Worm (Caenorhabditis elegans) whole organism, early embryonic: ENCODE results near the gene nas-21.
"Not testable (repeated sequence)": the region's sequence is repeated elsewhere in the genome, so short reads cannot be mapped to it uniquely, and the experiment has no call there.

Experiments
- B0310.2 ChIP-seq: sonication (generic microtip); optimal IDR thresholded peaks from 2 replicates; lab custom pipeline; 2016; ENCODE audit warnings: mild to moderate bottlenecking, missing genetic modification characterization, missing compliant biosample characterization
- F13C5.2 ChIP-seq: sonication (generic microtip); optimal IDR thresholded peaks from 2 replicates; lab custom pipeline; 2017; ENCODE audit warnings: mild to moderate bottlenecking, missing genetic modification characterization, inconsistent platforms, missing compliant biosample characterization
- aly-1 ChIP-seq: sonication (generic microtip); optimal IDR thresholded peaks from 2 replicates; lab custom pipeline; 2016; ENCODE audit warnings: missing genetic modification characterization, missing compliant biosample characterization
- ama-1 ChIP-seq: fragments of 150-350 bp; optimal IDR thresholded peaks from 2 replicates; lab custom pipeline; 2014
- ceh-13 ChIP-seq: fragments of 200-800 bp; sonication (Bioruptor generic); optimal IDR thresholded peaks from 2 replicates; lab custom pipeline; 2018; ENCODE audit warnings: mild to moderate bottlenecking, missing genetic modification characterization, missing compliant biosample characterization
- ceh-36 ChIP-seq: sonication (generic microtip); optimal IDR thresholded peaks from 2 replicates; lab custom pipeline; 2016; ENCODE audit warnings: missing genetic modification characterization, inconsistent platforms, missing compliant biosample characterization
- ets-7 ChIP-seq: sonication (generic microtip); optimal IDR thresholded peaks from 2 replicates; lab custom pipeline; 2016; ENCODE audit warnings: missing genotype, missing genetic modification characterization, missing compliant biosample characterization
- flt-1 ChIP-seq: fragments of 200-800 bp; sonication (Bioruptor generic); IDR thresholded peaks from 2 replicates; pipeline ENCODE4 v1.3.6; 2022; ENCODE audit warnings: missing genetic modification characterization, missing compliant biosample characterization
- hmbx-1 ChIP-seq: sonication (generic microtip); optimal IDR thresholded peaks from 2 replicates; lab custom pipeline; 2016; ENCODE audit warnings: mild to moderate bottlenecking, missing genetic modification characterization, missing compliant biosample characterization
- hmg-4 ChIP-seq: fragments of 200-800 bp; sonication (Bioruptor generic); optimal IDR thresholded peaks from 2 replicates; lab custom pipeline; 2018; ENCODE audit warnings: mild to moderate bottlenecking, missing genetic modification characterization, missing compliant biosample characterization
- hnd-1 ChIP-seq: sonication (generic microtip); optimal IDR thresholded peaks from 2 replicates; lab custom pipeline; 2016; ENCODE audit warnings: missing genetic modification characterization, missing compliant biosample characterization
- pes-1 ChIP-seq: fragments of 200-800 bp; sonication (Bioruptor generic); IDR thresholded peaks from 2 replicates; pipeline ENCODE4 v1.3.6; 2022; ENCODE audit warnings: missing genetic modification reagents, missing genetic modification characterization, missing compliant biosample characterization
- scrt-1 ChIP-seq: fragments of 200-800 bp; sonication (Bioruptor generic); IDR thresholded peaks from 2 replicates; pipeline ENCODE4 v1.3.6; 2022; ENCODE audit warnings: missing genetic modification characterization, missing compliant biosample characterization
- sea-1 ChIP-seq: fragments of 200-800 bp; sonication (Bioruptor generic); conservative IDR thresholded peaks from 2 replicates; pipeline ENCODE4 v1.3.6; 2022; ENCODE audit warnings: missing genetic modification characterization, missing compliant biosample characterization
- tbx-11 ChIP-seq: fragments of 200-800 bp; sonication (Bioruptor generic); IDR thresholded peaks from 2 replicates; pipeline ENCODE4 v1.3.6; 2022; ENCODE audit warnings: missing genetic modification characterization, missing compliant biosample characterization
- tbx-37 ChIP-seq: fragments of 200-800 bp; sonication (Bioruptor generic); conservative IDR thresholded peaks from 2 replicates; pipeline ENCODE4 v1.3.6; 2022; ENCODE audit warnings: missing genetic modification reagents, missing genetic modification characterization, missing compliant biosample characterization
- tra-4 ChIP-seq: sonication (generic microtip); optimal IDR thresholded peaks from 2 replicates; lab custom pipeline; 2017; ENCODE audit warnings: missing genetic modification characterization, missing compliant biosample characterization

Gene nas-21

DNA sequence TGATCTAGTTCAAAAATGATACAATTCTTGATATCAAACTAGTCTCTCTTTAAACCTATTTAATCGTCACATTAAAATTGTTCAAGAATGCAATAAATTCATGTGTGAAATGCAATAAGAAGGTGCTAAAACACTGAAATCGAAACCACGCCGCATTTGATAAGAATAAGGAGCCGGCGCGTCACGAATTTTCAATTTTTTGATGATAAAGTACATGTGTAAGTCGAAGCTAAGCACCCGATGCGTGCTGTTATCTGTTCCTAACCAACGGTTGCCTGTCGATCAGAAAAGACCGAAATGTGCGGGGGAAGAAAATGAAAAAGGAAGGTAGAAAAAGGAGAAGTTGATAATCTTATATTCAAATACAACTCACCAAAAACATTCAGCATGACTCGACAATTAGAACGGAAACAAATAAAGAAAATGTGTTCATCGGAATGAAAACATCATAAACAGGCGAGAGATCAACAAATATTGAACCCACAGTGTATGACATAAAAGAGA, 2.1 kb upstream of the nas-21 start, which contains the start of gene aat-6:
Gene aat-6 (minus strand): TSS at position 454 of the 504 bp plus-strand sequence.
- TF ChIP-seq aly-1 (tag; lab: Kevin White, UChicago): no peak
- TF ChIP-seq sea-1 (GFP tag; lab: Robert Waterston, UW): no peak
- TF ChIP-seq tbx-37 (GFP tag; lab: Robert Waterston, UW): no peak
- no peak for TF ChIP-seq B0310.2
- TF ChIP-seq hmbx-1 (tag; lab: Kevin White, UChicago): no peak
- no peak for TF ChIP-seq scrt-1 (GFP tag; lab: Robert Waterston, UW)
- no peak for TF ChIP-seq ets-7
- no peak for TF ChIP-seq flt-1

DNA sequence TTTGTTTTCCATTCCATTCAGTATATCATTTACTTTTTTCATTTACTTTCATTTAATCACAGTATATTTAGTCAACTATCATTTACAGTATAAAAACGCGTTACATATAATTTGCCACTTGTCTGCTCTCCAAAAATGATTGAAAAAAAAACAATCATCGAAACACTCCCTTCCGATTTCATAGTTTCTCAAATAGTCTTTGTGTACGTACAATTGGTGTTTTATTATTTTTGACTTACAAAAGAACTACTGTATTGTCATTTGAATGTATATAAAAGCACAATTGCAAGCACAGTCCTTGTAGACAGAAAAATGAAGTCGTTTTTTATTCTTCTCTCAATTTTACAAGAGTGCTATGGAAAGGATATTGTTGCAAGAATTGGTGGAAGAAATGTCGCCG, 2.0 kb downstream of the nas-21 start, which contains the start of gene nas-22:
Gene nas-22 (plus strand): TSS at position 301 of the 400 bp plus-strand sequence.
- TF ChIP-seq sea-1 (GFP tag; lab: Robert Waterston, UW): no peak
- TF ChIP-seq hmbx-1 (tag; lab: Kevin White, UChicago): no peak
- no peak for TF ChIP-seq hmg-4 (GFP tag; lab: Kevin White, UChicago)
- TF ChIP-seq scrt-1 (GFP tag; lab: Robert Waterston, UW): no peak
- no peak for TF ChIP-seq pes-1
- no peak for TF ChIP-seq hnd-1 (tag; lab: Kevin White, UChicago)
- TF ChIP-seq ets-7: no peak
- no peak for TF ChIP-seq ceh-13 (GFP tag; lab: Kevin White, UChicago)

DNA sequence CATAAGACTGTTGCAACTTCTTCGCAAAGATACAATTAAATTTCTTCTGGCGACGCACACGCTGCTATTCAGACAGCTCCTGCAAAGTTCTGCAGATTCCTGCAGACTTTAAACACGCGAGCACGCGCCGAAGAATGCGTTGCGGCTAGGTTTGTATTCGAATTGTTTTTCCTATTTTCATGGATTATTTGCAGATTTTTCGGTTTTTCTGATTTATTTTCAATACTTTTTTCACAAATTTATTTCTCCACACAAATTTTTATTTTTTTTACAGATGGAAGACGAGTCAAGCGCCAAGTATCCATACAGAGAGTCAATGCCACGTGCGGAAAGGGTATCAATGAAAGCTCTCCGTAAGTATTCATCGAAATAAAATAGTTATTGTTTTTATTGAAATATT, 3.3 kb downstream of the nas-21 start, which contains the start of gene T11F9.7:
Gene T11F9.7 (plus strand): TSS at position 301 of the 400 bp plus-strand sequence.
- TF ChIP-seq flt-1; tra-4 (tag; lab: Kevin White, UChicago); hnd-1 (tag; lab: Kevin White, UChicago): not testable (repeated sequence)

DNA sequence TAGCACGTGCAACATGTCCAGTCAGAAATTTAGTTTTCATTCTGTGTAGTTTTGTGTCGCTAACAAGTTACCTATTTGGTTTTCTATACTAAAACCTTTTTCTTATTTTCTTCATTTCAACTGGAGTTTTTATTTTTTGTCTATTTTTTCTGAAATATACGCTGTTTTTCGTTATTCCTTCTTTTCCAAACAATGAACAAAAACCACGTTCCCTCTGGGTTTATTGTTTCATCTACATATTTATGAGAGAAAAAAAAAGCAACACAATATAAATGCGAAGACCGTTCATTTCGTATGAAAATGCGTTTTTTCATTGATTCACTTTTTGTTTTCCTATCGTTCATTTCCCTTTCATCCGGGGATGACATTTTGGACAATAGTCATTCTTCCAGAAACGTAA, 7.0 kb downstream of the nas-21 start, which contains the start of gene T11F9.22:
Gene T11F9.22 (plus strand): TSS at position 301 of the 400 bp plus-strand sequence.
- no peak for TF ChIP-seq sea-1 (GFP tag; lab: Robert Waterston, UW)

DNA sequence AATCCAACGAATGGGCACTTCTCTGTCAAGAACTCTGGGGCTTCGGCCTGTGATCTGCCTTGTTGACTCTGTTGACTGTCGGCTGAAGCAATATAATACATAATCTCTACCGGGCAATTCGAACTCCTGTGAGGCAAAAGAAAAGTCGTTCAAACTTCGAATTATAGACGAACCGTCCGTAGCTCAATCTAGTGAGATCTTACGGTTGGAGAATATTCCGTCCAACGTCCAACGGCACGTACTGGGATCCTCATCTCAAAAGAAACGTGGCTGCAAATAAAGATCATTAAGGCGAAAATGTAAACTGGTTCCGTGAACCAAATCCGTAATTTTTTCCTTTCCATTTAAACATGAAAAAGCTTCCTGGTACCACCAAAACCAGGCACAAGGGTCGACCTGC, 8.4 kb downstream of the nas-21 start, which contains the start of gene T11F9.14:
Gene T11F9.14 (minus strand): TSS at position 101 of the 400 bp plus-strand sequence.
- not testable (repeated sequence) for TF ChIP-seq ama-1 (lab: Kevin White, UChicago); F13C5.2 (tag; lab: Kevin White, UChicago); ceh-36 (tag; lab: Kevin White, UChicago)

DNA sequence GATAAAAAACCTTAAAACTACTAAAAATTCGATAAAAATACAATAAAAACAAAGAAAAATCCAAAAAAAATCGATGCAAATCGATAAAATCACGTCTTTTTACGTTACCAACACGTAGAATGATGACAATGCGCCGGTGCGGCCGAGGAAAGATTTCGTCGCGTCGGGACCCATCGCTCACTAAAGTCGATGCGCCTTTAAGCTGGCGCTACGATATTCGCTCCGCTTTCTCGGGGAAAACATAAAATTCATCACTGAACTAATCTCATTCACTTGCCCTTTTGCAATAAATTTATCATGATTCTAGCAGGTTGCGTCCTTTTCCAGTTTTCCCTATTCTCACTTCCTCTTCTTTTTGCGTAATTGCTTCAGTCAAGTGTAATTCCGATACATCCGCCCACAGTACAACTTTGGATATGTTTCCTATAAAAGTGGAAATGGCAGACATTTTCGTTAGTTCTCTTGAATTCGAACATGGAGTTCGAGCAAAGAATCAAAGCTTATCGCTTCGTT, 11.3 kb downstream of the nas-21 start, which contains the start of gene col-157:
Gene col-157 (plus strand): TSS at position 463 of the 513 bp plus-strand sequence.
- not testable (repeated sequence) for TF ChIP-seq ama-1 (lab: Kevin White, UChicago); F13C5.2 (tag; lab: Kevin White, UChicago); ceh-13 (GFP tag; lab: Kevin White, UChicago)

DNA sequence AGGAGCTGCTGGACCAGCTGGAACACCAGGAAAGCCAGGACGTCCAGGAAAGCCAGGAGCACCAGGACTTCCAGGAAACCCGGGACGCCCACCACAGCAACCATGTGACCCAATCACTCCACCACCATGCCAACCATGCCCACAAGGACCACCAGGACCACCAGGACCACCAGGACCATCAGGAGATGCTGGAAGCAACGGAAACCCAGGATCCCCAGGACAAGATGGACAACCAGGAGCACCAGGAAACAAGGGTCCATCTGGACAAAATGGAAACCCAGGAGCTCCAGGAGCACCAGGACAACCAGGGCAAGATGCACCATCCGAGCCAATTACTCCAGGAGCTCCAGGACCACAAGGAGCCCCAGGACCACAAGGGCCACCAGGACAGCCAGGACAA, 12.0 kb downstream of the nas-21 start:
- TF ChIP-seq tbx-11 (0 out of 2 replicates have a peak, but pooled peaks have one; percentile 9), ets-7 (no peak)

DNA sequence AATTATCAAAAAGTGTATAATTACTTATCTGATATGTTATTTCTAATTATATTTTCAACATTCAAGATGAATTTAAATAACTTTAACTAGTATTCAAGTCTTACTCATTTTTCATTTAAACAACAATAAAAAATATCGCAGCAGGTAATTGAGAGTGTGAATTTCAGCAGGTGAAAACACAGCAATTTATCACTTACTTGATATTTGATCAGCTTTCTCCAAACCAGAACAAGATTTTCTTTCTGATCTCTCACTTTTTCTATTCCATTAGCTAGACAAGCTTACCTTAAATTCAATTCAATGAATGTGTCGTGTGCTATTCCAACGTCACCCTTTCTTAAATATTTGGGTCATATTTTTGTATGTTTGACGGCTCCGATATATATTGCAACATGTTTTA, 13.2 kb downstream of the nas-21 start, which contains the start of gene srh-1:
Gene srh-1 (plus strand): TSS at position 301 of the 400 bp plus-strand sequence.
- TF ChIP-seq F13C5.2 (tag; lab: Kevin White, UChicago) (no peak), ceh-13 (GFP tag; lab: Kevin White, UChicago) (no peak), scrt-1 (GFP tag; lab: Robert Waterston, UW) (no peak)

DNA sequence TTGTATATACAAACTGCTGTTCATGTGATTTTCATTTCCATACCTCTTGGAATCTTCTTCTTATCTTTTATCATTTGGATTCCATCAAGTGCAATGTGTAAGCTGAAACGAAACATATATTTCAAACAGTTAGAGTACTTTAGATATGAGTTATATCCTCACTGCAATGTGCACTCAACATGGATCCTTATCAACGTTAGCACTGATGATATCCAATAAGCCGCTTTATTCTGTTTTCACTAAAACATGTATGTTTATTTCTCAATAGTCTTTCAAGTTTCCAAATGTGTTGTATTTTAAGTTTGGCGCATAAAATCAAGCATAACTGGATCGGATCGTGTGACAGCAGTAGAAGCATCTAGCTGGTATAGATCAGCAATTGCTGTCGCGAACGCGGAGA, 14.3 kb downstream of the nas-21 start, which contains the start of gene T11F9.10:
Gene T11F9.10 (plus strand): TSS at position 301 of the 400 bp plus-strand sequence.
- TF ChIP-seq hmbx-1 (tag; lab: Kevin White, UChicago): no peak
- no peak for TF ChIP-seq tbx-11
- no peak for TF ChIP-seq aly-1 (tag; lab: Kevin White, UChicago)
- TF ChIP-seq tbx-37 (GFP tag; lab: Robert Waterston, UW): no peak
- TF ChIP-seq ama-1 (lab: Kevin White, UChicago): no peak
- TF ChIP-seq ceh-13 (GFP tag; lab: Kevin White, UChicago): no peak
- no peak for TF ChIP-seq scrt-1 (GFP tag; lab: Robert Waterston, UW)
- no peak for TF ChIP-seq ets-7
- TF ChIP-seq hmg-4 (GFP tag; lab: Kevin White, UChicago): no peak
- no peak for TF ChIP-seq flt-1
- no peak for TF ChIP-seq sea-1 (GFP tag; lab: Robert Waterston, UW)
- TF ChIP-seq B0310.2: no peak
- no peak for TF ChIP-seq hnd-1 (tag; lab: Kevin White, UChicago)
- TF ChIP-seq pes-1: no peak
- TF ChIP-seq tra-4 (tag; lab: Kevin White, UChicago): no peak
- no peak for TF ChIP-seq ceh-36 (tag; lab: Kevin White, UChicago)
- no peak for TF ChIP-seq F13C5.2 (tag; lab: Kevin White, UChicago)
